Worm (Caenorhabditis elegans) whole organism, L3 larva: Measurements from ENCODE around the gene fbxb-75.

ENCODE experiments used
- R02D3.7 ChIP-seq: fragments of 150-350 bp; optimal IDR thresholded peaks from 2 replicates; lab custom pipeline; 2014; ENCODE audit warnings: missing biosample characterization, missing genetic modification characterization
- ceh-16 ChIP-seq: sonication (generic microtip); optimal IDR thresholded peaks from 2 replicates; lab custom pipeline; 2017; ENCODE audit warnings: missing biosample characterization, missing genetic modification characterization
- daf-12 ChIP-seq: fragments of 150-350 bp; optimal IDR thresholded peaks from 2 replicates; lab custom pipeline; 2014; ENCODE audit warnings: missing biosample characterization, missing genetic modification reagents, missing genetic modification characterization
- elt-3 ChIP-seq, 3 experiments: fragments of 150-350 bp in 1 of 3; sonication (generic microtip) in 2 of 3; optimal IDR thresholded peaks; 2 replicates in 2 of 3; 4 replicates in 1 of 3; lab custom pipeline; 2014 to 2017; ENCODE audit warnings: missing biosample characterization in 3 of 3, missing genetic modification characterization in 3 of 3
- fos-1 ChIP-seq: fragments of 150-350 bp; optimal IDR thresholded peaks from 2 replicates; lab custom pipeline; 2014; ENCODE audit warnings: missing biosample characterization, missing genetic modification characterization
- jun-1 ChIP-seq: fragments of 150-350 bp; optimal IDR thresholded peaks from 2 replicates; lab custom pipeline; 2014; ENCODE audit warnings: missing biosample characterization, missing genetic modification reagents, missing genetic modification characterization
- lin-15B ChIP-seq: fragments of 150-350 bp; optimal IDR thresholded peaks from 2 replicates; lab custom pipeline; 2014; ENCODE audit warnings: missing biosample characterization, missing genetic modification characterization
- nhr-12 ChIP-seq: fragments of 150-350 bp; optimal IDR thresholded peaks from 2 replicates; lab custom pipeline; 2014; ENCODE audit warnings: missing biosample characterization, missing genetic modification characterization
- nhr-28 ChIP-seq: fragments of 150-350 bp; optimal IDR thresholded peaks from 2 replicates; lab custom pipeline; 2014; ENCODE audit warnings: missing biosample characterization, missing genetic modification characterization
- nhr-43 ChIP-seq: sonication (generic microtip); optimal IDR thresholded peaks from 2 replicates; lab custom pipeline; 2016; ENCODE audit warnings: mild to moderate bottlenecking, missing genetic modification characterization, missing compliant biosample characterization; ENCODE audit not compliant: poor library complexity, severe bottlenecking
- nhr-77 ChIP-seq: fragments of 150-350 bp; optimal IDR thresholded peaks from 2 replicates; lab custom pipeline; 2014; ENCODE audit warnings: missing biosample characterization, missing genetic modification characterization
- sea-2 ChIP-seq: fragments of 150-350 bp; sonication (generic microtip); optimal IDR thresholded peaks from 4 replicates; lab custom pipeline; 2014; ENCODE audit warnings: missing biosample characterization, missing genetic modification reagents, missing genetic modification characterization
- ztf-11 ChIP-seq: fragments of 150-350 bp; optimal IDR thresholded peaks from 2 replicates; lab custom pipeline; 2014; ENCODE audit warnings: missing biosample characterization, missing genetic modification characterization

- TF ChIP-seq nhr-77 (no peak), fos-1 (no peak), R02D3.7 (tag; lab: Kevin White, UChicago) (no peak), elt-3 (tag; optimal IDR thresholded peaks at IDR 0.05; lab: Kevin White, UChicago) (no peak), sea-2 (GFP tag; lab: Kevin White, UChicago) (no peak), jun-1 (tag; lab: Kevin White, UChicago) (no peak), lin-15B (tag; lab: Kevin White, UChicago) (no peak), daf-12 (tag; lab: Kevin White, UChicago) (no peak), ceh-16 (tag; lab: Kevin White, UChicago) (no peak), nhr-28 (tag; lab: Kevin White, UChicago) (no peak), nhr-12 (tag; lab: Kevin White, UChicago) (no peak), nhr-43 (tag; lab: Kevin White, UChicago) (no peak), ztf-11 (no peak)
Measured at ce11 chrIV:4403870-4404269, 37.1 kb downstream of the fbxb-75 start.
